Worm (Caenorhabditis elegans) whole organism, L4 larva: ENCODE data around the gene nhr-14.

Experiments
- R02D3.7 ChIP-seq: fragments of 150-350 bp; sonication (generic microtip); optimal IDR thresholded peaks from 3 replicates; lab custom pipeline; 2014; ENCODE audit warnings: missing biosample characterization, missing genetic modification characterization
- ZK546.5 ChIP-seq, 2 experiments: sonication (generic microtip); optimal IDR thresholded peaks; 2 replicates each; lab custom pipeline; 2017; ENCODE audit warnings: missing biosample characterization in 2 of 2, missing genetic modification characterization in 2 of 2
- dpl-1 ChIP-seq: fragments of 150-350 bp; optimal IDR thresholded peaks from 2 replicates; lab custom pipeline; 2014; ENCODE audit warnings: missing biosample characterization, missing genetic modification reagents, missing genetic modification characterization
- fos-1 ChIP-seq: fragments of 150-350 bp; optimal IDR thresholded peaks from 2 replicates; lab custom pipeline; 2014; ENCODE audit warnings: missing biosample characterization, missing genetic modification characterization
- nhr-237 ChIP-seq: sonication (generic microtip); optimal IDR thresholded peaks from 2 replicates; lab custom pipeline; 2017; ENCODE audit warnings: missing biosample characterization, missing genetic modification characterization
- nhr-28 ChIP-seq: fragments of 150-350 bp; optimal IDR thresholded peaks from 2 replicates; lab custom pipeline; 2014; ENCODE audit warnings: missing biosample characterization, missing genetic modification characterization

DNA sequence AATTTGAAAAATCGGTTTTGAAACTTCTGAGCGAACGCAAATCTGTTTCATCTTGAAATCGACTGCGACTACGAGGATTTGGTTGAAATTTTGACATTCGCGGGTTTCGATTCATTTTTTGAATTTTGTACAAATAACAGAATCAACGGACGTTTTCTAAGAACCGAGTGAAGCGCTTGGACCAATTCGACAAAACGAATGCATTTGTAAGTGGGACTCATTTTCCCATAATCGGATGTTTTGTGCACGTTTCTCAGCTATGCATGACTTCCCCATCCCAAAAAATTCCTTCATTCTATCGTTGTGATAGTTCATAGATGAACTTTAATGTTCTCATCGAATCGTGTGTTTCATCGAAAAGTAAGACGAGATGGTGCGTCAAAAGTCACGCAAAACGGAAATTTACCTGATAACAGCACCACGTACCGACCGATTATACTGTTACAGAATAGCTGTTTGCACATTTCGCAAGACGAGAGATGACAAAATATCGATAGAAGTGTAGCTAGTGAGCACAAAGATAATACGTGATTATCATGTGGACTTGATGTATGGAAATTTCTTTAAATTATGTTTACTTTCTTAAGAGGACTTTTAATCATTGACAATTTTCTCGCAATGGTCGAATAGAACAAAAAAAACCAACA lies 5.7 kb downstream of the nhr-14 start, which contains the start of gene mec-10:
- TF ChIP-seq nhr-237 (tag; lab: Kevin White, UChicago) (no peak), dpl-1 (GFP tag; lab: Kevin White, UChicago) (no peak), nhr-28 (tag; lab: Kevin White, UChicago) (peak; percentile 68), fos-1 (tag; lab: Kevin White, UChicago) (no peak), R02D3.7 (tag; lab: Kevin White, UChicago) (no peak), ZK546.5 (tag; optimal IDR thresholded peaks at IDR 0.05; lab: Kevin White, UChicago) (no peak)
